Fruit fly (Drosophila melanogaster): ENCODE data around the gene CG2100.

Gene CG2100

dm6 chr3R:5736305-5736869 is at the start of gene CG2100, which contains the start of gene CG1236:
Gene CG2100, minus strand, starts transcription at chr3R:5736355.
Gene CG1236, plus strand, starts transcription at chr3R:5736748.
- no peak for TF ChIP-seq CG8478 (optimal IDR thresholded peaks at IDR 0.05)
- TF ChIP-seq CTCF (optimal IDR thresholded peaks at IDR 0.05): no peak

- TF ChIP-seq CG8478 (optimal IDR thresholded peaks at IDR 0.05) (no peak), CTCF (optimal IDR thresholded peaks at IDR 0.05) (no peak)
Observed at dm6 chr3R:5781462-5781861, 45.3 kb upstream of the CG2100 start, which contains the start of gene kat-60L1. Gene kat-60L1, plus strand, starts transcription at chr3R:5781762.

- TF ChIP-seq CTCF (optimal IDR thresholded peaks at IDR 0.05): no peak
- TF ChIP-seq CG8478 (optimal IDR thresholded peaks at IDR 0.05): no peak
Observed at dm6 chr3R:5780976-5781375, 44.8 kb upstream of the CG2100 start, which contains the start of gene CG2082. Gene CG2082, minus strand, starts transcription at chr3R:5781076.

- TF ChIP-seq CTCF (optimal IDR thresholded peaks at IDR 0.05) (peak; percentile 63 to 77), CG8478 (optimal IDR thresholded peaks at IDR 0.05) (no peak)
Observed at dm6 chr3R:5778731-5779593, 42.8 kb upstream of the CG2100 start, which contains the start of gene jagn. Gene jagn, plus strand, starts transcription at chr3R:5779315.

- peak; percentile 29 to 47 for TF ChIP-seq CTCF (optimal IDR thresholded peaks at IDR 0.05)
- TF ChIP-seq CG8478 (optimal IDR thresholded peaks at IDR 0.05): no peak
Observed at dm6 chr3R:5772433-5772832, 36.3 kb upstream of the CG2100 start.

DNA sequence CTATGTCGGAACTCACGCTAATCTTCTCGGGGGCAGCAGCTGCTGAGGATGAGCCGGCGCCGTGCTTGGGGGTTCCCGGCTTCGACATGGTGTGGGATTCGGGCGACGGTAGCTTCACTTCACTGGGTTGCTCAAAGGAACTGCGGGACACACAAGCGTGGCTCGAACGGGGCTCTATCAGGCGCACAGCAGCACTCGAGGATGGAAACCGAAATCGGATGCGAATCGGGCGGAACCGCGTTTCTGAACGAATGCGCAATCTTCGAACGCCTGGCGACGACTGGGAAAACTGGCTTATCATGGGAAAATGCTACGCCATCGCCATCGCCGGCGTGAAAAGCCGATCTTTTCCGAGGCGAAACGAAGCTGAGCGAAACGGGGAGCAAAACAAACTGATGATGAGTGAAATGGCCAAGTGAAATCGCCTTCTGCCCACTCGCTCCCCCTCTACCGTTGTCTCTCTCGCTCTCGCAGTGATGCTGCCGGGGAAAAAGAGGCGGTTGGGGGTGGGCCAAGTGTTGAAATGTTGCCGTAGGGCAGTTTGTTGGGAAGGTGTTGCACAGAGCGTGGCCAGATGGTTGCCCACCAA is 35.6 kb upstream of the CG2100 start:
- TF ChIP-seq CTCF (optimal IDR thresholded peaks at IDR 0.05) (no peak), CG8478 (optimal IDR thresholded peaks at IDR 0.05) (no peak)

dm6 chr3R:5760980-5761379 is 24.8 kb upstream of the CG2100 start:
- TF ChIP-seq CG8478 (optimal IDR thresholded peaks at IDR 0.05): no peak

dm6 chr3R:5758624-5759209 is 22.6 kb upstream of the CG2100 start, which contains the start of gene Sec8:
Gene Sec8, minus strand, starts transcription at chr3R:5758997.
- TF ChIP-seq CG8478 (optimal IDR thresholded peaks at IDR 0.05) (no peak), CTCF (optimal IDR thresholded peaks at IDR 0.05) (no peak)

- TF ChIP-seq CTCF (optimal IDR thresholded peaks at IDR 0.05): no peak
- no peak for TF ChIP-seq CG8478 (optimal IDR thresholded peaks at IDR 0.05)
Observed at dm6 chr3R:5754594-5754993, 18.4 kb upstream of the CG2100 start, which contains the start of gene Dcps. Gene Dcps, minus strand, starts transcription at chr3R:5754774.

- TF ChIP-seq CTCF (optimal IDR thresholded peaks at IDR 0.05): no peak
- TF ChIP-seq CG8478 (optimal IDR thresholded peaks at IDR 0.05): no peak
Observed at dm6 chr3R:5746646-5747045, 10.5 kb upstream of the CG2100 start.

DNA sequence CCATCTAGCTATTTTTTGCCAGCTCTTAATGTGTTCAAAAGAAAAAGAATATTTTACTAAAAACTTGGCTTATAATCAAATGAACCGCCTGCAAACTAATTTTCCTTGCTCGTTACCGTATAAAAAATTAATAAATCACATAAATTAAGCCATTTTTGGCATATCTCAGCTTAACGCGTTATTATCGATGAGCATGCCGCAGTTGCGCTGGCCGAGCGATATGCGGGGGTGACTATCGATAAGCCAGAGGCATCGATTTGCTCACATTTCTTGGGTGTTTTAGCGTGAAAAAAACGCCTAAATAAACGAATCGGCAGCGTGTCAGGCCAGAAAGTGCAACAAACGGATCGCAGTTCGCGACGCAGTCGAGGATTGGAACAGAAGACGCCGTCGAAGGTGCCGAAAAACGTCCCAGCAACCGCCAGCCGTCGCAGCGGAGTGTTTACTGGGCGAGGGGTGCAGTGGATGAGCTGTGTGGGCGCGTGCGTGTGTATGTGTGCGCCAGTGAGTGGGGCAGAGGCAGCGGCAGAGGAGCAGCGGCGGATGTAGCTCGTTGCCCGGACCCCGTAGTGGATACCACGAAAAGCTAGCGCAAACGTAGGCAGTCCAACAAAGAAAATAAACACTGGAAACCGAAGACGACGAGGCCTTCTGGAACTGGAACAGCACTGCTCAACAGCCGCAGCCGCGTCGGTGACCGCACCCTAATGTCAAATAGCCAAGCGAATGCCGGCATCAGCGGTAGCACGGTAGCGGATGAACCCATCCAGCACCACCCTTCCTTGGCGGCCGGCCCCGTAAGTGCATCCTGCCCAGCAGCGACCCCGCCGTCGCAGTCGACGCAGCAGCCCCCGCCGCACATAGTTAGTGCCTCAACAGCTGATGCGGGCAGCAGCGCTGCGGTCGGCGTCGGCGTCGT is 6.4 kb upstream of the CG2100 start, which contains the start of the genes Sym and Madm:
Gene Sym (minus strand): TSS at position 199 of the 919 bp plus-strand sequence.
Gene Madm (plus strand): TSS at position 233 of the 919 bp plus-strand sequence.
- TF ChIP-seq CG8478 (optimal IDR thresholded peaks at IDR 0.05): no peak
- no peak for TF ChIP-seq CTCF (optimal IDR thresholded peaks at IDR 0.05)

DNA sequence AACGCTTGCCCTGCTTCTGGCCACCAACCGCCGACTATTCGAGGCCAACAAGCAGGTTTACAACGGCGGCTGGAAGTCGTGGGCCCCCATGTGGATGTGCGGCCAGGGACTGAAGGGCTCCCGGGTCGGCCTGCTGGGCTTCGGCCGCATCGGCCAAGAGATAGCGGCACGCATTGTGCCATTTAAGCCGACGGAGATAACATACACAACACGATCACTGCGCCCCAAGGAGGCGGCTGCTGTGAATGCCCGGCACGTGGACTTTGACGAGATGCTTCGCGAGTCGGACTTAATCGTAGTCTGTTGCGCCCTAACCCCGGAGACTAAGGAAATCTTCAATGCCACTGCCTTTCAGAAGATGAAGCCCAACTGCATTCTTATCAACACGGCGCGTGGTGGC is 1.1 kb upstream of the CG2100 start:
- TF ChIP-seq CTCF (optimal IDR thresholded peaks at IDR 0.05) (no peak), CG8478 (optimal IDR thresholded peaks at IDR 0.05) (no peak)

- TF ChIP-seq CTCF (optimal IDR thresholded peaks at IDR 0.05) (no peak), CG8478 (optimal IDR thresholded peaks at IDR 0.05) (no peak)
Observed at dm6 chr3R:5733181-5733580, 3.0 kb downstream of the CG2100 start, which contains the start of gene CG1239. Gene CG1239, plus strand, starts transcription at chr3R:5733513.

All from S2 (cell line).